Worm (Caenorhabditis elegans): Measurements from ENCODE around the gene Y38H6A.1.

DNA sequence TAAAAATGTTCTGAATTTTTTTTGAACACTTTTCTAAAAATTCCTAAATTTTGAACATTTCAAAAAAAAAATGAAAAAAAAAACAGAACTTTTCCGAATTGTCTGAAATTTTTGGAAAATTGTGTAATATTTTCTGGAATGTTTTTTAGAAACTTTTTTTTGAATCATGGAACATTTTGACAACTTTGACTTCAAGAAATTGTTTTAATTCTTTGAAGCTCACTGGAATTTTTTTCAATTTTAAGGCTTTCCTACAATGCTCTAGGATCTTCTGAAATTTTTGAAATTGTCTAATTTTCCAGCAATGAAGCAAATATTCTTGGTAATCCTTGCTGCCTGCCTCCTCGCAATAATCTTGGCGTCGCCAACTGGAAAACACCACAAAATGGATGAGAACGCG, 49.7 kb downstream of the Y38H6A.1 start, which contains the start of gene ins-35:
- no peak for TF ChIP-seq ama-1 (optimal IDR thresholded peaks at IDR 0.05)
- no peak for TF ChIP-seq ceh-45 (GFP tag; IDR thresholded peaks at IDR 0.05)

Data from whole organism, late embryonic.